Worm (Caenorhabditis elegans) whole organism, late embryonic: ENCODE results near the gene srx-113.

Experiments used
- fkh-10 ChIP-seq: fragments of 150-350 bp; optimal IDR thresholded peaks from 2 replicates; lab custom pipeline; 2014; ENCODE audit warnings: missing biosample characterization, missing genetic modification reagents, missing genetic modification characterization
- pqm-1 ChIP-seq: sonication (generic microtip); optimal IDR thresholded peaks from 2 replicates; lab custom pipeline; 2016; ENCODE audit warnings: missing genetic modification characterization, missing compliant biosample characterization
- tbx-2 ChIP-seq: sonication (generic microtip); optimal IDR thresholded peaks from 2 replicates; lab custom pipeline; 2016; ENCODE audit warnings: missing genetic modification characterization, missing compliant biosample characterization
- unc-55 ChIP-seq: sonication (generic microtip); optimal IDR thresholded peaks from 2 replicates; lab custom pipeline; 2017; ENCODE audit warnings: missing biosample characterization, missing genetic modification reagents, missing genetic modification characterization

- no peak for TF ChIP-seq pqm-1 (tag; lab: Kevin White, UChicago)
- no peak for TF ChIP-seq unc-55 (GFP tag; lab: Kevin White, UChicago)
- TF ChIP-seq fkh-10 = no peak
- no peak for TF ChIP-seq tbx-2 (tag; lab: Kevin White, UChicago)
Observed at ce11 chrV:12609526-12609925, 22.4 kb downstream of the srx-113 start, which contains the start of gene ZC116.1.
